Fruit fly (Drosophila melanogaster): Measurements from ENCODE around the gene ND-51.

The ND-51 gene

dm6 chr2L:6098479-6099269, 36.1 kb upstream of the ND-51 start, which contains the start of gene CG9175 (continued):
- TF ChIP-seq CrebB (tag; optimal IDR thresholded peaks at IDR 0.05) (peak; percentile 42), Lpt (GFP tag; optimal IDR thresholded peaks at IDR 0.05) (no peak), CG17802 (tag; optimal IDR thresholded peaks at IDR 0.05) (no peak), CG3838 (GFP tag; optimal IDR thresholded peaks at IDR 0.05) (no peak), Doc3 (GFP tag; IDR thresholded peaks at IDR 0.05; ENCODE audit: partially characterized antibody) (peak; percentile 93), Side (GFP tag; optimal IDR thresholded peaks at IDR 0.05) (peak; percentile 31), TFAM (GFP tag; optimal IDR thresholded peaks at IDR 0.05) (no peak), CG11247 (GFP tag; IDR thresholded peaks at IDR 0.05) (0 out of 2 replicates have a peak, but pooled peaks have one; percentile 13), CG13287 (GFP tag; IDR thresholded peaks at IDR 0.05; ENCODE audit: partially characterized antibody) (peak; percentile 99), sna (GFP tag; IDR thresholded peaks at IDR 0.05; ENCODE audit: partially characterized antibody) (peak; percentile 96), Hr51 (GFP tag; optimal IDR thresholded peaks at IDR 0.05) (peak; percentile 2 to 42), ci (GFP tag; IDR thresholded peaks at IDR 0.05) (peak; percentile 78), C15 (GFP tag; IDR thresholded peaks at IDR 0.05) (no peak), eve (GFP tag; optimal IDR thresholded peaks at IDR 0.05) (no peak), ro (GFP tag; IDR thresholded peaks at IDR 0.05) (no peak), CG12104 (GFP tag; optimal IDR thresholded peaks at IDR 0.05) (peak; percentile 15), CG12769 (tag; optimal IDR thresholded peaks at IDR 0.05) (no peak), CG3847 (GFP tag; IDR thresholded peaks at IDR 0.05) (peak; percentile 84), Myb (GFP tag; optimal IDR thresholded peaks at IDR 0.05) (peak; percentile 68), CG30403 (GFP tag; optimal IDR thresholded peaks at IDR 0.05) (peak; percentile 44), CG8359 (GFP tag; optimal IDR thresholded peaks at IDR 0.05; ENCODE audit: borderline replicate concordance) (no peak), chm (GFP tag; IDR thresholded peaks at IDR 0.05) (peak; percentile 41; the same call in 1 of the 2 replicates), GATAe (GFP tag; conservative IDR thresholded peaks at IDR 0.05) (no peak), CG9727 (GFP tag; optimal IDR thresholded peaks at IDR 0.05) (peak; percentile 38), B-H1 (GFP tag; IDR thresholded peaks at IDR 0.05) (no peak), zfh1 (GFP tag; IDR thresholded peaks at IDR 0.05) (peak; percentile 4; the same call in 1 of the 3 replicates), ab (GFP tag; optimal IDR thresholded peaks at IDR 0.05) (no peak), ash1 (GFP tag; optimal IDR thresholded peaks at IDR 0.05) (peak; percentile 28), sqz (GFP tag; optimal IDR thresholded peaks at IDR 0.05) (no peak), nerfin-2 (GFP tag; IDR thresholded peaks at IDR 0.05; ENCODE audit: partially characterized antibody) (peak; percentile 75; the same call in 1 of the 2 replicates), her (GFP tag; optimal IDR thresholded peaks at IDR 0.05) (peak; percentile 72), chinmo (GFP tag; IDR thresholded peaks at IDR 0.05; ENCODE audit: partially characterized antibody) (peak; percentile 99), mirr (GFP tag; optimal IDR thresholded peaks at IDR 0.05) (peak; percentile 43), CG4820 (GFP tag; optimal IDR thresholded peaks at IDR 0.05) (no peak), tgo (GFP tag; IDR thresholded peaks at IDR 0.05) (no peak), CG1603 (tag; optimal IDR thresholded peaks at IDR 0.05) (peak; percentile 90), org-1 (GFP tag; optimal IDR thresholded peaks at IDR 0.05) (no peak), ase (GFP tag; IDR thresholded peaks at IDR 0.05) (no peak), pho (GFP tag; optimal IDR thresholded peaks at IDR 0.05) (peak; percentile 69), Eip74EF (GFP tag; optimal IDR thresholded peaks at IDR 0.05) (no peak), Hr78 (GFP tag; optimal IDR thresholded peaks at IDR 0.05) (no peak), HLH4C (GFP tag; IDR thresholded peaks at IDR 0.05; ENCODE audit: partially characterized antibody) (peak; percentile 91), cas (GFP tag; IDR thresholded peaks at IDR 0.05) (peak; percentile 58; the same call in 1 of the 2 replicates), NFAT (GFP tag; IDR thresholded peaks at IDR 0.05) (peak; percentile 49; the same call in 1 of the 2 replicates), CG34422 (GFP tag; IDR thresholded peaks at IDR 0.05) (peak; percentile 81), trh (GFP tag; optimal IDR thresholded peaks at IDR 0.05) (no peak), Lim3 (GFP tag; IDR thresholded peaks at IDR 0.05) (no peak), grau (tag; optimal IDR thresholded peaks at IDR 0.05) (peak; percentile 46), CG2120 (GFP tag; optimal IDR thresholded peaks at IDR 0.05) (peak; percentile 61)
